Worm (Caenorhabditis elegans): ENCODE data around the gene cest-1.2.

The cest-1.2 gene

ce11 chrV:14176572-14176971, 15.9 kb upstream of the cest-1.2 start:
- TF ChIP-seq unc-30 (tag; optimal IDR thresholded peaks at IDR 0.05) (no peak), efl-3 (GFP tag; optimal IDR thresholded peaks at IDR 0.05) (no peak)

DNA sequence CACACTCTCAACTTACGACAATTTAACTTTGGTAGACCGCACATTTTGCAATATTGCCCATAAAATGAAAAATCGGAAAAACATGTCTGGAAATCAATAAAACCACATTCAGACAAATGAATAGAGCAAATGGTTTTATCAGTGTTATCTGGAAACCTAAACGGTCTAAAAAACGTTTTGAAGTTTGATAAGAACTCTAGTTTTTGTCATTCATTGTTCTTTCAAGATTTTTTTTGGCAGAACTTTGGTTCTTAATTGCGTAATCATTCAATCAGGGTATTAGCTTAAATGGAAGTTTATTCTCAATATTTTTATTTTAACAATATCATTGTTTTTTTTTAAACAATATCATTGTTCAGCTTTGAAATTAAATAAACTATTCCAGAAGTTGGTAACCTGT, 14.6 kb upstream of the cest-1.2 start, which contains the start of gene cest-2.2:
cest-2.2 (minus strand) TSS at position 140 of the 400 bp plus-strand sequence.
- TF ChIP-seq elt-2 (tag; optimal IDR thresholded peaks at IDR 0.05) (peak; percentile 21), nhr-11 (tag; optimal IDR thresholded peaks at IDR 0.05) (no peak)

- TF ChIP-seq nhr-90 (tag; optimal IDR thresholded peaks at IDR 0.05; ENCODE audit: poor library complexity) = no peak
These were observed 10.6 kb upstream of the cest-1.2 start, which contains the start of gene cest-2.1 for ce11 chrV:14171284-14171683. Gene cest-2.1 (minus strand): TSS chrV:14171481.

ce11 chrV:14167629-14168028, 7.0 kb upstream of the cest-1.2 start, which contains the start of gene ocam-1:
Gene ocam-1 (minus strand): TSS chrV:14167729.
- no peak for TF ChIP-seq mab-9 (GFP tag; IDR thresholded peaks at IDR 0.05)
- no peak for TF ChIP-seq nhr-12 (tag; optimal IDR thresholded peaks at IDR 0.05)
- no peak for TF ChIP-seq nhr-90 (tag; optimal IDR thresholded peaks at IDR 0.05; ENCODE audit: poor library complexity)
- TF ChIP-seq nhr-237 (tag; optimal IDR thresholded peaks at IDR 0.05) = no peak
- TF ChIP-seq C34B4.2 (tag; optimal IDR thresholded peaks at IDR 0.05) = no peak
- no peak for TF ChIP-seq unc-30 (tag; optimal IDR thresholded peaks at IDR 0.05)
- TF ChIP-seq sptf-1 (tag; optimal IDR thresholded peaks at IDR 0.05) = no peak
- no peak for TF ChIP-seq F16B12.6 (tag; optimal IDR thresholded peaks at IDR 0.05)
- TF ChIP-seq nhr-76 (tag; optimal IDR thresholded peaks at IDR 0.05) = no peak
- no peak for TF ChIP-seq snpc-4 (tag; optimal IDR thresholded peaks at IDR 0.05)
- no peak for TF ChIP-seq pqm-1 (tag; optimal IDR thresholded peaks at IDR 0.05)
- TF ChIP-seq mep-1 (tag; optimal IDR thresholded peaks at IDR 0.05) = no peak
- TF ChIP-seq unc-130 (tag; optimal IDR thresholded peaks at IDR 0.05) = no peak
- TF ChIP-seq elt-3 (tag; optimal IDR thresholded peaks at IDR 0.05) = no peak
- TF ChIP-seq fkh-4 (tag; optimal IDR thresholded peaks at IDR 0.05; ENCODE audit: borderline replicate concordance) = no peak
- TF ChIP-seq C16A3.4 (tag; optimal IDR thresholded peaks at IDR 0.05) = no peak
- no peak for TF ChIP-seq ama-1 (optimal IDR thresholded peaks at IDR 0.05)
- TF ChIP-seq lsy-2 (tag; optimal IDR thresholded peaks at IDR 0.05) = no peak
- no peak for TF ChIP-seq efl-1 (optimal IDR thresholded peaks at IDR 0.05)
- TF ChIP-seq efl-1 (GFP tag; optimal IDR thresholded peaks at IDR 0.05 in 1 of 2) = no peak
- TF ChIP-seq xbp-1 (tag; optimal IDR thresholded peaks at IDR 0.05) = no peak

- no peak for TF ChIP-seq C16A3.4 (tag; optimal IDR thresholded peaks at IDR 0.05)
- TF ChIP-seq nhr-12 (tag; optimal IDR thresholded peaks at IDR 0.05) = no peak
- TF ChIP-seq Y116A8C.19 (tag; optimal IDR thresholded peaks at IDR 0.05; ENCODE audit: borderline replicate concordance) = no peak
- no peak for TF ChIP-seq ztf-11 (tag; optimal IDR thresholded peaks at IDR 0.05)
- no peak for TF ChIP-seq skn-1 (tag; optimal IDR thresholded peaks at IDR 0.05)
- no peak for TF ChIP-seq zip-4 (GFP tag; optimal IDR thresholded peaks at IDR 0.05)
- TF ChIP-seq zag-1 (tag; optimal IDR thresholded peaks at IDR 0.05) = no peak
- no peak for TF ChIP-seq C04F5.9 (tag; optimal IDR thresholded peaks at IDR 0.05)
- no peak for TF ChIP-seq ets-5 (GFP tag; IDR thresholded peaks at IDR 0.05)
- no peak for TF ChIP-seq alr-1 (tag; optimal IDR thresholded peaks at IDR 0.05; ENCODE audit: borderline replicate concordance)
- no peak for TF ChIP-seq lir-3 (tag; optimal IDR thresholded peaks at IDR 0.05; ENCODE audit: poor library complexity)
- TF ChIP-seq ceh-8 (GFP tag; optimal IDR thresholded peaks at IDR 0.05) = no peak
- no peak for TF ChIP-seq ama-1 (optimal IDR thresholded peaks at IDR 0.05)
- TF ChIP-seq efl-3 (GFP tag; optimal IDR thresholded peaks at IDR 0.05) = no peak
- TF ChIP-seq dsc-1 (tag; optimal IDR thresholded peaks at IDR 0.05) = no peak
These were observed 6.0 kb upstream of the cest-1.2 start, which contains the start of gene cest-1.1 for ce11 chrV:14166630-14167029. Gene cest-1.1 (minus strand): TSS chrV:14166730.

Measured in whole organism, L1 larva.